Worm (Caenorhabditis elegans) whole organism, L2 larva: Measurements from ENCODE around the gene ZK836.3.

Source experiments
- R02D3.7 ChIP-seq: fragments of 150-350 bp; optimal IDR thresholded peaks from 2 replicates; lab custom pipeline; 2014; ENCODE audit warnings: missing biosample characterization, missing genetic modification characterization
- ama-1 ChIP-seq: fragments of 150-350 bp; optimal IDR thresholded peaks from 2 replicates; lab custom pipeline; 2018; ENCODE audit warnings: inconsistent platforms
- ceh-16 ChIP-seq: fragments of 150-350 bp; optimal IDR thresholded peaks from 2 replicates; lab custom pipeline; 2014; ENCODE audit warnings: missing biosample characterization, missing genetic modification characterization
- ceh-82 ChIP-seq: fragments of 150-350 bp; optimal IDR thresholded peaks from 2 replicates; lab custom pipeline; 2014; ENCODE audit warnings: missing biosample characterization, missing genetic modification characterization
- lin-13 ChIP-seq: fragments of 150-350 bp; optimal IDR thresholded peaks from 2 replicates; lab custom pipeline; 2014; ENCODE audit warnings: missing biosample characterization, missing genetic modification reagents, missing genetic modification characterization
- nhr-25 ChIP-seq: fragments of 150-350 bp; sonication (generic microtip); optimal IDR thresholded peaks from 3 replicates; lab custom pipeline; 2014; ENCODE audit warnings: missing biosample characterization, missing genetic modification characterization
- nhr-6 ChIP-seq: fragments of 150-350 bp; optimal IDR thresholded peaks from 2 replicates; lab custom pipeline; 2014; ENCODE audit warnings: missing biosample characterization, missing genetic modification characterization
- skn-1 ChIP-seq: sonication (generic microtip); optimal IDR thresholded peaks from 2 replicates; lab custom pipeline; 2017; ENCODE audit warnings: missing biosample characterization, missing genetic modification characterization
- snpc-4 ChIP-seq: fragments of 150-350 bp; optimal IDR thresholded peaks from 2 replicates; lab custom pipeline; 2014; ENCODE audit warnings: missing biosample characterization, missing genetic modification characterization
- unc-55 ChIP-seq: fragments of 150-350 bp; sonication (generic microtip); optimal IDR thresholded peaks from 3 replicates; lab custom pipeline; 2014; ENCODE audit warnings: missing biosample characterization, missing genetic modification reagents, missing genetic modification characterization
- ztf-11 ChIP-seq: sonication (generic microtip); optimal IDR thresholded peaks from 2 replicates; lab custom pipeline; 2017; ENCODE audit warnings: missing biosample characterization, missing genetic modification characterization

ce11 chrV:12213027-12213426 lies 17.3 kb upstream of the ZK836.3 start, which contains the start of gene vab-8:
- no peak for TF ChIP-seq ama-1 (lab: Kevin White, UChicago)
- TF ChIP-seq ceh-16, result no peak
- TF ChIP-seq skn-1 (tag; lab: Kevin White, UChicago), result no peak
- no peak for TF ChIP-seq nhr-25 (tag; lab: Kevin White, UChicago)
- no peak for TF ChIP-seq ztf-11 (tag; lab: Kevin White, UChicago)
- TF ChIP-seq snpc-4 (tag; lab: Kevin White, UChicago), result no peak
- no peak for TF ChIP-seq ceh-82 (tag; lab: Kevin White, UChicago)
- no peak for TF ChIP-seq lin-13 (GFP tag; lab: Kevin White, UChicago)
- TF ChIP-seq nhr-6 (tag; lab: Kevin White, UChicago), result no peak
- no peak for TF ChIP-seq R02D3.7 (tag; lab: Kevin White, UChicago)
- no peak for TF ChIP-seq unc-55
